Fruit fly (Drosophila melanogaster) whole organism, embryonic: ENCODE measurements around the gene CG12289.

ENCODE experiments used
- ATbp ChIP-seq: fragments of 200-800 bp; sonication (Bioruptor generic); optimal IDR thresholded peaks from 2 replicates; lab custom pipeline; 2017; ENCODE audit warnings: missing biosample characterization, mild to moderate bottlenecking, missing genetic modification characterization, missing genetic modification reagents
- Asciz ChIP-seq: fragments of 200-800 bp; sonication (Bioruptor generic); optimal IDR thresholded peaks from 2 replicates; lab custom pipeline; 2017; ENCODE audit warnings: missing biosample characterization, mild to moderate bottlenecking, missing genetic modification characterization, missing genetic modification reagents
- BtbVII ChIP-seq: fragments of 200-800 bp; sonication (Bioruptor generic); optimal IDR thresholded peaks from 3 replicates; lab custom pipeline; 2017; ENCODE audit warnings: missing biosample characterization, mild to moderate bottlenecking, missing genetic modification characterization
- CG10209 ChIP-seq: fragments of 200-800 bp; sonication (Bioruptor generic); optimal IDR thresholded peaks from 3 replicates; lab custom pipeline; 2017; ENCODE audit warnings: missing biosample characterization, mild to moderate bottlenecking, missing genetic modification characterization, missing genetic modification reagents
- CG1024 ChIP-seq: fragments of 200-800 bp; sonication (Bioruptor generic); IDR thresholded peaks from 2 replicates; pipeline ENCODE4 v1.3.6; 2022; ENCODE audit warnings: missing biosample characterization, missing genetic modification characterization
- CG10431 ChIP-seq: fragments of 200-800 bp; sonication (Bioruptor generic); optimal IDR thresholded peaks from 3 replicates; lab custom pipeline; 2018; ENCODE audit warnings: missing biosample characterization, mild to moderate bottlenecking, missing genetic modification characterization
- CG12299 ChIP-seq: fragments of 200-800 bp; sonication (Bioruptor generic); optimal IDR thresholded peaks from 2 replicates; lab custom pipeline; 2018; ENCODE audit warnings: missing biosample characterization, mild to moderate bottlenecking, missing genetic modification characterization
- CG12769 ChIP-seq: fragments of 200-800 bp; sonication (Bioruptor generic); optimal IDR thresholded peaks from 2 replicates; lab custom pipeline; 2019; ENCODE audit warnings: missing biosample characterization, mild to moderate bottlenecking, missing genetic modification characterization, moderate library complexity
- CG13287 ChIP-seq: fragments of 200-800 bp; sonication (Bioruptor generic); IDR thresholded peaks from 2 replicates; pipeline ENCODE4 v1.3.6; 2022; ENCODE audit warnings: missing biosample characterization, missing genetic modification characterization; ENCODE audit not compliant: partially characterized antibody
- CG13296 ChIP-seq: fragments of 200-800 bp; sonication (Bioruptor generic); optimal IDR thresholded peaks from 3 replicates; lab custom pipeline; 2018; ENCODE audit warnings: missing biosample characterization, mild to moderate bottlenecking, missing genetic modification characterization
- CG14710 ChIP-seq: fragments of 200-800 bp; sonication (Bioruptor generic); optimal IDR thresholded peaks from 3 replicates; lab custom pipeline; 2019; ENCODE audit warnings: missing biosample characterization, mild to moderate bottlenecking, missing genetic modification characterization, moderate library complexity
- CG16779 ChIP-seq: fragments of 200-800 bp; sonication (Bioruptor generic); IDR thresholded peaks from 2 replicates; pipeline ENCODE4 v1.3.6; 2022; ENCODE audit warnings: missing biosample characterization, missing genetic modification characterization
- CG31224 ChIP-seq: fragments of 200-800 bp; sonication (Bioruptor generic); IDR thresholded peaks from 2 replicates; pipeline ENCODE4 v1.3.6; 2022; ENCODE audit warnings: missing biosample characterization, missing genetic modification characterization
- CG3163 ChIP-seq: fragments of 200-800 bp; sonication (Bioruptor generic); optimal IDR thresholded peaks from 3 replicates; lab custom pipeline; 2016; ENCODE audit warnings: missing biosample characterization, missing genetic modification characterization
- CG34376 ChIP-seq: fragments of 200-800 bp; sonication (Bioruptor generic); optimal IDR thresholded peaks from 2 replicates; lab custom pipeline; 2018; ENCODE audit warnings: missing biosample characterization, mild to moderate bottlenecking, missing genetic modification characterization
- CG42726 ChIP-seq: fragments of 200-800 bp; sonication (Bioruptor generic); IDR thresholded peaks from 2 replicates; pipeline ENCODE4 v1.3.6; 2022; ENCODE audit warnings: missing biosample characterization, missing genetic modification characterization; ENCODE audit not compliant: partially characterized antibody
- CG4360 ChIP-seq: fragments of 200-800 bp; sonication (Bioruptor generic); IDR thresholded peaks from 2 replicates; pipeline ENCODE4 v1.3.6; 2022; ENCODE audit warnings: missing biosample characterization, missing genetic modification characterization
- CG9727 ChIP-seq: fragments of 200-800 bp; sonication (Bioruptor generic); optimal IDR thresholded peaks from 3 replicates; lab custom pipeline; 2017; ENCODE audit warnings: missing biosample characterization, mild to moderate bottlenecking, missing genetic modification characterization
- Dad ChIP-seq: fragments of 200-800 bp; sonication (Bioruptor generic); optimal IDR thresholded peaks from 3 replicates; lab custom pipeline; 2016; ENCODE audit warnings: missing biosample characterization, missing genetic modification characterization
- HLHmδ ChIP-seq: fragments of 200-800 bp; sonication (Bioruptor generic); optimal IDR thresholded peaks from 2 replicates; lab custom pipeline; 2018; ENCODE audit warnings: missing biosample characterization, mild to moderate bottlenecking, missing genetic modification characterization, moderate library complexity
- Myb ChIP-seq: fragments of 200-800 bp; sonication (Bioruptor generic); optimal IDR thresholded peaks from 2 replicates; lab custom pipeline; 2016; ENCODE audit warnings: missing biosample characterization, missing genetic modification characterization
- Neu2 ChIP-seq: fragments of 200-800 bp; sonication (Bioruptor generic); optimal IDR thresholded peaks from 3 replicates; lab custom pipeline; 2016; ENCODE audit warnings: missing biosample characterization, missing genetic modification characterization, borderline replicate concordance
- Pdp1 ChIP-seq, 2 experiments: fragments of 200-800 bp; sonication (Bioruptor generic); optimal IDR thresholded peaks; 3 replicates each; lab custom pipeline; 2016; ENCODE audit warnings: missing biosample characterization in 2 of 2, missing genetic modification characterization in 2 of 2, mild to moderate bottlenecking in 1 of 2, moderate library complexity in 1 of 2
- Scr ChIP-seq: fragments of 200-800 bp; sonication (Bioruptor generic); IDR thresholded peaks from 2 replicates; pipeline ENCODE4 v1.3.6; 2022; ENCODE audit warnings: missing biosample characterization, missing genetic modification characterization; ENCODE audit not compliant: partially characterized antibody
- abd-A ChIP-seq: fragments of 200-800 bp; sonication (Bioruptor generic); optimal IDR thresholded peaks from 3 replicates; lab custom pipeline; 2019; ENCODE audit warnings: missing biosample characterization, mild to moderate bottlenecking, missing genetic modification characterization, moderate library complexity
- ap ChIP-seq: fragments of 200-800 bp; sonication (Bioruptor generic); IDR thresholded peaks from 2 replicates; pipeline ENCODE4 v1.3.6; 2022; ENCODE audit warnings: missing biosample characterization, missing genetic modification characterization
- bbx ChIP-seq: fragments of 200-800 bp; sonication (Bioruptor generic); IDR thresholded peaks from 2 replicates; pipeline ENCODE4 v1.3.6; 2022; ENCODE audit warnings: missing biosample characterization, missing genetic modification characterization; ENCODE audit not compliant: partially characterized antibody
- btn ChIP-seq: fragments of 200-800 bp; sonication (Bioruptor generic); optimal IDR thresholded peaks from 2 replicates; lab custom pipeline; 2016; ENCODE audit warnings: missing biosample characterization, missing genetic modification characterization
- chinmo ChIP-seq: fragments of 200-800 bp; sonication (Bioruptor generic); IDR thresholded peaks from 4 replicates; pipeline ENCODE4 v1.3.6; 2022; ENCODE audit warnings: missing biosample characterization, missing genetic modification characterization; ENCODE audit not compliant: partially characterized antibody
- ci ChIP-seq: fragments of 200-800 bp; sonication (Bioruptor generic); IDR thresholded peaks from 3 replicates; pipeline ENCODE4 v1.3.6; 2022; ENCODE audit warnings: missing biosample characterization, missing genetic modification characterization
- crol ChIP-seq: fragments of 200-800 bp; sonication (Bioruptor generic); IDR thresholded peaks from 2 replicates; pipeline ENCODE4 v1.3.6; 2022; ENCODE audit warnings: missing biosample characterization, missing genetic modification characterization
- eyg ChIP-seq: fragments of 200-800 bp; sonication (Bioruptor generic); optimal IDR thresholded peaks from 3 replicates; lab custom pipeline; 2016; ENCODE audit warnings: missing biosample characterization, missing genetic modification characterization
- hkb ChIP-seq, 2 experiments: fragments of 200-800 bp in 1 of 2; fragments of >200 bp in 1 of 2; sonication (Bioruptor generic) in 1 of 2; IDR thresholded peaks in 1 of 2; optimal IDR thresholded peaks in 1 of 2; 2 replicates each; pipeline versions ENCODE4 v1.3.6 to Lab custom; 2017 to 2022; ENCODE audit warnings: missing biosample characterization in 1 of 2, missing genetic modification characterization in 1 of 2
- kni ChIP-seq: fragments of 200-800 bp; sonication (Bioruptor generic); optimal IDR thresholded peaks from 3 replicates; lab custom pipeline; 2017; ENCODE audit warnings: mild to moderate bottlenecking, missing biosample characterization, missing genetic modification reagents, missing genetic modification characterization
- lbe ChIP-seq: fragments of 200-800 bp; sonication (Bioruptor generic); optimal IDR thresholded peaks from 2 replicates; lab custom pipeline; 2016; ENCODE audit warnings: missing biosample characterization, mild to moderate bottlenecking, missing genetic modification characterization
- nau ChIP-seq: fragments of 200-800 bp; sonication (Bioruptor generic); optimal IDR thresholded peaks from 3 replicates; lab custom pipeline; 2017; ENCODE audit warnings: missing biosample characterization, mild to moderate bottlenecking, missing genetic modification characterization, missing genetic modification reagents
- pum ChIP-seq: fragments of 200-800 bp; sonication (Bioruptor generic); optimal IDR thresholded peaks from 2 replicates; lab custom pipeline; 2016; ENCODE audit warnings: missing biosample characterization, missing genetic modification characterization
- pzg ChIP-seq: fragments of 200-800 bp; sonication (Bioruptor generic); optimal IDR thresholded peaks from 3 replicates; lab custom pipeline; 2018; ENCODE audit warnings: missing biosample characterization, mild to moderate bottlenecking, missing genetic modification characterization, moderate library complexity
- ro ChIP-seq: fragments of 200-800 bp; sonication (Bioruptor generic); IDR thresholded peaks from 2 replicates; pipeline ENCODE4 v1.3.6; 2022; ENCODE audit warnings: missing biosample characterization, missing genetic modification characterization
- row ChIP-seq: fragments of 200-800 bp; sonication (Bioruptor generic); IDR thresholded peaks from 3 replicates; pipeline ENCODE4 v1.3.6; 2022; ENCODE audit warnings: missing biosample characterization, missing genetic modification characterization
- sens ChIP-seq: fragments of 200-800 bp; sonication (Bioruptor generic); peaks from one replicate; lab custom pipeline; 2016; ENCODE audit warnings: missing biosample characterization, missing genetic modification characterization
- sim ChIP-seq: fragments of 200-800 bp; sonication (Bioruptor generic); IDR thresholded peaks from 2 replicates; pipeline ENCODE4 v1.3.6; 2022; ENCODE audit warnings: missing biosample characterization, missing genetic modification characterization
- sqz ChIP-seq: fragments of 200-800 bp; sonication (Bioruptor generic); optimal IDR thresholded peaks from 3 replicates; lab custom pipeline; 2018; ENCODE audit warnings: missing biosample characterization, mild to moderate bottlenecking, missing genetic modification characterization
- tna ChIP-seq: fragments of 200-800 bp; sonication (Bioruptor generic); IDR thresholded peaks from 2 replicates; pipeline ENCODE4 v1.3.6; 2022; ENCODE audit warnings: missing biosample characterization, missing genetic modification characterization; ENCODE audit not compliant: partially characterized antibody
- wek ChIP-seq: fragments of 200-800 bp; sonication (Bioruptor generic); optimal IDR thresholded peaks from 3 replicates; lab custom pipeline; 2018; ENCODE audit warnings: missing biosample characterization, mild to moderate bottlenecking, missing genetic modification characterization, moderate library complexity
- z ChIP-seq: fragments of 200-800 bp; sonication (Bioruptor generic); IDR thresholded peaks from 3 replicates; pipeline ENCODE4 v1.3.6; 2022; ENCODE audit warnings: missing biosample characterization, missing genetic modification characterization

CG12289 gene

DNA sequence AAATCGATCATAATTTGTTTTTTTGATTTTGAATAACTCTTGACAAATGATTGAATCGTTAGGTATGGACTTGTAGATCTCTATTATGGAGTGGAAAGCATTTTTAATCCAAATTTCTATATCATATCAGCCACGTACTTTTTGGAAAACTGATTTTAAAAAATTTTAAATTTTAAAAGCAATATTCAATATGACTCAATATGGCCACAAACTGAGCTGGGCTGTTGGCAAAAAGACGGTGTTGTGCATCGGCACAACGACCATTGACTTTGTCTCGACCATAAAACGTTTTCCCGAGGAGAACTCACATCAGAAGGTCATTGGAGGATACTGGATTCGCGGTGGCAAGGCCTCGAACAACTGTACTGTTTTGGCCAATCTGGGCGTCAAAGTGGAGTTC, at the start of gene CG12289, which contains the start of gene CG7551:
TSS of gene CG12289 (minus strand) at position 101 of the 400 bp plus-strand sequence.
TSS of gene CG7551 (plus strand) at position 121 of the 400 bp plus-strand sequence.
- TF ChIP-seq sim (no peak), row (GFP tag; lab: Robert Waterston, UW) (no peak), Myb (GFP tag; lab: Kevin White, UChicago) (no peak), crol (GFP tag; lab: Robert Waterston, UW) (no peak), CG14710 (tag; lab: Kevin White, UChicago) (no peak), pum (no peak), CG12299 (no peak), btn (GFP tag; lab: Kevin White, UChicago) (no peak)

DNA sequence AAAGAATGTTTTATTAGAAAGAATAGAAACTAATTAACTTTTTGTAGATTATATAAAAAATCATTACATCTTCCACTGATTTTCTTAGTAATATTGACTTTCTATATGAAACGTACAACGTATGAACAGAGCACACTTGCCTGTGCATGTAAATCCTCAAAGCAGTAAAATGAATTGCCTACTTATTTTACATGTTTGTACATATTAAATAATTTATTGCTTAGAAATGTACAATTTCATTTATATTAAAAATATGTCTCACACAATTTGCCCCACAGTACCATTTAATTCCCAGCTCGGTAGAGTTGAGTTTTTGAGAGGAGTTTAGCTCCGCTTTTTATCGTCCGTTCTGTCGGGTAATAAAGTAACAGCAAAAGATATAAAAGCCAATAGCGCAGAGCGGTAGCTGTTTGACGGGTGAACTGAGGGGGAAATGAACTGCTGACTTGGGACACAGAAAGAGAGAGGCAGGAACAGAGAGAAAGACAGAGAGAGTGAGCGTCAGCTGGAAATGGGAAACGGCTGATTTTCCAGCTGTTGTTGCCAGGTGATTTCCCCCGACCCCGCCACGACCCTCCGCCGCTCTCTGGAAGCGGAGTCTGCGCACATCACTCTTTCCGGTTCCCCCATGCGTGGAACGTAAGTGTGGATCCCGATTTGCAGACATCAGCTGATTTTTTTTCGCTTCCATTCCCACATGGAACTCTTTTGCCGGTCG, 35.0 kb upstream of the CG12289 start:
- no peak for TF ChIP-seq CG31224
- peak; percentile 78; the same call in 2 of the 4 replicates for TF ChIP-seq chinmo (GFP tag; lab: Robert Waterston, UW)
- TF ChIP-seq CG10431 (GFP tag; lab: Kevin White, UChicago) = peak; percentile 51
- no peak for TF ChIP-seq ro
- TF ChIP-seq eyg = no peak
- TF ChIP-seq CG4360 = no peak
- TF ChIP-seq ci (GFP tag; lab: Robert Waterston, UW) = peak; percentile 76; the same call in 2 of the 3 replicates
- no peak for TF ChIP-seq CG1024 (GFP tag; lab: Robert Waterston, UW)
- TF ChIP-seq z (GFP tag; lab: Robert Waterston, UW) = peak; percentile 53; the same call in 1 of the 3 replicates
- peak; percentile 22 for TF ChIP-seq CG3163
- TF ChIP-seq tna (GFP tag; lab: Robert Waterston, UW) = peak; percentile 25; the same call in 1 of the 2 replicates
- TF ChIP-seq nau = peak; percentile 41
- peak; percentile 59 for TF ChIP-seq sens
- peak; percentile 71 for TF ChIP-seq CG12769 (tag; lab: Kevin White, UChicago)
- no peak for TF ChIP-seq ap
- peak; percentile 30 for TF ChIP-seq sqz (GFP tag; lab: Kevin White, UChicago)
- TF ChIP-seq BtbVII = peak; percentile 46
- TF ChIP-seq CG10209 (GFP tag; lab: Kevin White, UChicago) = peak; percentile 14
- TF ChIP-seq CG13296 (GFP tag; lab: Kevin White, UChicago) = peak; percentile 37
- TF ChIP-seq Asciz = peak; percentile 23
- peak; percentile 55 for TF ChIP-seq bbx
- peak; percentile 30; the same call in 1 of the 2 replicates for TF ChIP-seq CG42726 (GFP tag; lab: Robert Waterston, UW)
- TF ChIP-seq hkb (optimal IDR thresholded peaks at IDR 0.05; lab: Kevin White, UChicago) = no peak
- peak; percentile 22; the same call in 1 of the 2 replicates for TF ChIP-seq hkb (GFP tag; IDR thresholded peaks at IDR 0.05; lab: Robert Waterston, UW)
- peak; percentile 86 for TF ChIP-seq HLHmδ
- TF ChIP-seq ATbp (GFP tag; lab: Kevin White, UChicago) = no peak
- peak; percentile 16 for TF ChIP-seq CG9727
- no peak for TF ChIP-seq lbe (GFP tag; lab: Kevin White, UChicago)
- TF ChIP-seq Scr (GFP tag; lab: Robert Waterston, UW) = peak; percentile 25; the same call in 1 of the 2 replicates
- no peak for TF ChIP-seq Pdp1 (GFP tag; optimal IDR thresholded peaks at IDR 0.05; lab: Kevin White, UChicago)
- peak; percentile 67 for TF ChIP-seq wek (GFP tag; lab: Kevin White, UChicago)
- TF ChIP-seq CG12299 = peak; percentile 9
- no peak for TF ChIP-seq Neu2 (GFP tag; lab: Kevin White, UChicago)
- peak; percentile 63 for TF ChIP-seq CG34376 (GFP tag; lab: Kevin White, UChicago)
- peak; percentile 1 for TF ChIP-seq pzg
- no peak for TF ChIP-seq CG16779
- peak; percentile 47; the same call in 1 of the 2 replicates for TF ChIP-seq CG13287 (GFP tag; lab: Robert Waterston, UW)
- peak; percentile 79 for TF ChIP-seq kni
- TF ChIP-seq Dad (GFP tag; lab: Kevin White, UChicago) = no peak
- peak; percentile 78 for TF ChIP-seq abd-A (tag; lab: Kevin White, UChicago)
